Worm (Caenorhabditis elegans) whole organism, young adult: ENCODE data around the gene nucb-1.

Source experiments
- B0035.1 ChIP-seq: sonication (generic microtip); optimal IDR thresholded peaks from 2 replicates; lab custom pipeline; 2016; ENCODE audit warnings: missing genetic modification characterization, mild to moderate bottlenecking, missing compliant biosample characterization, missing genotype, missing genetic modification reagents
- B0261.1 ChIP-seq: sonication (generic microtip); optimal IDR thresholded peaks from 2 replicates; lab custom pipeline; 2016; ENCODE audit warnings: mild to moderate bottlenecking, missing genetic modification characterization, moderate library complexity, missing compliant biosample characterization
- C06A6.2 ChIP-seq: fragments of 200-800 bp; sonication (Bioruptor generic); conservative IDR thresholded peaks from 2 replicates; pipeline ENCODE4 v1.3.6; 2022; ENCODE audit warnings: missing genetic modification characterization, missing compliant biosample characterization
- C17E4.6 ChIP-seq: fragments of 200-800 bp; sonication (Bioruptor generic); IDR thresholded peaks from 2 replicates; pipeline ENCODE4 v1.3.6; 2022; ENCODE audit warnings: missing genetic modification reagents, missing genetic modification characterization, missing compliant biosample characterization
- F33H1.4 ChIP-seq: fragments of 200-800 bp; sonication (Bioruptor generic); IDR thresholded peaks from 2 replicates; pipeline ENCODE4 v1.3.6; 2022; ENCODE audit warnings: missing genetic modification reagents, missing genetic modification characterization, missing compliant biosample characterization
- F57A8.1 ChIP-seq: fragments of 200-800 bp; sonication (Bioruptor generic); optimal IDR thresholded peaks from 2 replicates; lab custom pipeline; 2018; ENCODE audit warnings: mild to moderate bottlenecking, missing genetic modification characterization, moderate library complexity, missing compliant biosample characterization
- K12H6.12 ChIP-seq: fragments of 200-800 bp; sonication (Bioruptor generic); optimal IDR thresholded peaks from 2 replicates; lab custom pipeline; 2018; ENCODE audit warnings: mild to moderate bottlenecking, missing genetic modification characterization, missing compliant biosample characterization
- T07F8.4 ChIP-seq: sonication (generic microtip); optimal IDR thresholded peaks from 2 replicates; lab custom pipeline; 2016; ENCODE audit warnings: mild to moderate bottlenecking, missing genetic modification characterization, moderate library complexity, missing compliant biosample characterization
- Y56A3A.18 ChIP-seq: fragments of 200-800 bp; sonication (Bioruptor generic); IDR thresholded peaks from 2 replicates; pipeline ENCODE4 v1.3.6; 2022; ENCODE audit warnings: missing genetic modification reagents, missing genetic modification characterization, missing compliant biosample characterization
- Y67H2A.10 ChIP-seq: fragments of 200-800 bp; sonication (Bioruptor generic); conservative IDR thresholded peaks from 2 replicates; pipeline ENCODE4 v1.3.6; 2022; ENCODE audit warnings: missing genetic modification reagents, missing genetic modification characterization, missing compliant biosample characterization
- Y79H2A.3 ChIP-seq: fragments of 200-800 bp; sonication (Bioruptor generic); conservative IDR thresholded peaks from 2 replicates; pipeline ENCODE4 v1.3.6; 2022; ENCODE audit warnings: missing genetic modification reagents, missing genetic modification characterization, missing compliant biosample characterization
- athp-1 ChIP-seq: sonication (generic microtip); optimal IDR thresholded peaks from 2 replicates; lab custom pipeline; 2017; ENCODE audit warnings: mild to moderate bottlenecking, missing genetic modification characterization, missing compliant biosample characterization
- attf-6 ChIP-seq: fragments of 200-800 bp; sonication (Bioruptor generic); IDR thresholded peaks from 2 replicates; pipeline ENCODE4 v1.3.6; 2022; ENCODE audit warnings: missing genetic modification reagents, missing genetic modification characterization, missing compliant biosample characterization
- bed-1 ChIP-seq: fragments of 200-800 bp; sonication (Bioruptor generic); IDR thresholded peaks from 2 replicates; pipeline ENCODE4 v1.3.6; 2022; ENCODE audit warnings: missing genetic modification reagents, missing genetic modification characterization, missing compliant biosample characterization
- cebp-2 ChIP-seq: fragments of 200-800 bp; sonication (Bioruptor generic); IDR thresholded peaks from 2 replicates; pipeline ENCODE4 v1.3.6; 2022; ENCODE audit warnings: missing genetic modification characterization, missing compliant biosample characterization
- ceh-100 ChIP-seq: fragments of 200-800 bp; sonication (Bioruptor generic); IDR thresholded peaks from 2 replicates; pipeline ENCODE4 v1.3.6; 2022; ENCODE audit warnings: missing genetic modification reagents, missing genetic modification characterization, missing compliant biosample characterization
- ceh-58 ChIP-seq: fragments of 200-800 bp; sonication (Bioruptor generic); IDR thresholded peaks from 2 replicates; pipeline ENCODE4 v1.3.6; 2022; ENCODE audit warnings: missing genetic modification characterization, missing compliant biosample characterization
- ceh-79 ChIP-seq: sonication (generic microtip); optimal IDR thresholded peaks from 2 replicates; lab custom pipeline; 2017; ENCODE audit warnings: mild to moderate bottlenecking, missing genetic modification characterization, missing compliant biosample characterization
- ceh-91 ChIP-seq: fragments of 200-800 bp; sonication (Bioruptor generic); IDR thresholded peaks from 2 replicates; pipeline ENCODE4 v1.3.6; 2022; ENCODE audit warnings: missing genetic modification reagents, missing genetic modification characterization, missing compliant biosample characterization
- dox-1 ChIP-seq: fragments of 200-800 bp; sonication (Bioruptor generic); IDR thresholded peaks from 2 replicates; pipeline ENCODE4 v1.3.6; 2022; ENCODE audit warnings: missing genetic modification reagents, missing genetic modification characterization, missing compliant biosample characterization
- dpff-1 ChIP-seq: sonication (generic microtip); optimal IDR thresholded peaks from 2 replicates; lab custom pipeline; 2017; ENCODE audit warnings: mild to moderate bottlenecking, missing genetic modification characterization, missing compliant biosample characterization
- ets-4 ChIP-seq: fragments of 200-800 bp; sonication (Bioruptor generic); optimal IDR thresholded peaks from 2 replicates; lab custom pipeline; 2018; ENCODE audit warnings: mild to moderate bottlenecking, missing genetic modification characterization, missing compliant biosample characterization
- fkh-3 ChIP-seq: sonication (generic microtip); optimal IDR thresholded peaks from 2 replicates; lab custom pipeline; 2016; ENCODE audit warnings: mild to moderate bottlenecking, missing genetic modification characterization, missing compliant biosample characterization
- hlh-12 ChIP-seq: sonication (generic microtip); optimal IDR thresholded peaks from 2 replicates; lab custom pipeline; 2016; ENCODE audit warnings: missing genetic modification characterization, missing compliant biosample characterization
- hlh-26 ChIP-seq: fragments of 200-800 bp; sonication (Bioruptor generic); conservative IDR thresholded peaks from 2 replicates; pipeline ENCODE4 v1.3.6; 2022; ENCODE audit warnings: missing genetic modification reagents, missing genetic modification characterization, missing compliant biosample characterization
- hrde-1 ChIP-seq: sonication (generic microtip); optimal IDR thresholded peaks from 2 replicates; lab custom pipeline; 2016; ENCODE audit warnings: missing genetic modification characterization, mild to moderate bottlenecking, missing compliant biosample characterization, moderate library complexity, missing genotype, missing genetic modification reagents, borderline replicate concordance
- hsf-1 ChIP-seq: fragments of 200-800 bp; sonication (Bioruptor generic); IDR thresholded peaks from 2 replicates; pipeline ENCODE4 v1.3.6; 2022; ENCODE audit warnings: missing genetic modification reagents, missing genetic modification characterization, missing compliant biosample characterization
- lin-26 ChIP-seq: fragments of 200-800 bp; sonication (Bioruptor generic); IDR thresholded peaks from 2 replicates; pipeline ENCODE4 v1.3.6; 2022; ENCODE audit warnings: missing genetic modification reagents, missing genetic modification characterization, missing compliant biosample characterization
- lin-40 ChIP-seq: sonication (generic microtip); optimal IDR thresholded peaks from 2 replicates; lab custom pipeline; 2016; ENCODE audit warnings: missing genetic modification characterization, mild to moderate bottlenecking, missing compliant biosample characterization, missing genotype, missing genetic modification reagents
- madf-3 ChIP-seq: fragments of 200-800 bp; sonication (Bioruptor generic); IDR thresholded peaks from 2 replicates; pipeline ENCODE4 v1.3.6; 2022; ENCODE audit warnings: missing genetic modification reagents, missing genetic modification characterization, missing compliant biosample characterization
- mcd-1 ChIP-seq: fragments of 200-800 bp; sonication (Bioruptor generic); IDR thresholded peaks from 2 replicates; pipeline ENCODE4 v1.3.6; 2022; ENCODE audit warnings: missing genetic modification reagents, missing genetic modification characterization, missing compliant biosample characterization
- mel-28 ChIP-seq: sonication (generic microtip); optimal IDR thresholded peaks from 2 replicates; lab custom pipeline; 2016; ENCODE audit warnings: borderline replicate concordance, mild to moderate bottlenecking, missing genetic modification characterization, missing compliant biosample characterization
- nfya-1 ChIP-seq: sonication (generic microtip); optimal IDR thresholded peaks from 2 replicates; lab custom pipeline; 2017; ENCODE audit warnings: antibody characterized with exemption, missing compliant biosample characterization, missing genetic modification characterization, borderline replicate concordance; ENCODE audit not compliant: insufficient read depth
- nfya-2 ChIP-seq: fragments of 200-800 bp; sonication (Bioruptor generic); IDR thresholded peaks from 2 replicates; pipeline ENCODE4 v1.3.6; 2022; ENCODE audit warnings: missing genetic modification reagents, missing genetic modification characterization, missing compliant biosample characterization
- nhr-27 ChIP-seq: fragments of 200-800 bp; sonication (Bioruptor generic); optimal IDR thresholded peaks from 2 replicates; lab custom pipeline; 2018; ENCODE audit warnings: mild to moderate bottlenecking, missing genetic modification characterization, moderate library complexity, missing compliant biosample characterization
- rpc-1 ChIP-seq, 2 experiments: fragments of 150-350 bp in 1 of 2; sonication (generic microtip) in 1 of 2; optimal IDR thresholded peaks; 2 replicates each; lab custom pipeline; 2014 to 2018; ENCODE audit warnings: missing biosample characterization in 1 of 2, missing genetic modification characterization in 1 of 2, missing genetic modification reagents in 1 of 2, missing genotype in 1 of 2
- snpc-1.3 ChIP-seq: sonication (generic microtip); optimal IDR thresholded peaks from 2 replicates; lab custom pipeline; 2017; ENCODE audit warnings: missing genetic modification characterization, mild to moderate bottlenecking, missing compliant biosample characterization, antibody characterized with exemption, moderate library complexity, missing genotype, missing genetic modification reagents; ENCODE audit not compliant: insufficient read depth
- snpc-3.4 ChIP-seq: sonication (generic microtip); optimal IDR thresholded peaks from 2 replicates; lab custom pipeline; 2017; ENCODE audit warnings: missing genetic modification characterization, mild to moderate bottlenecking, missing compliant biosample characterization, antibody characterized with exemption, moderate library complexity, missing genotype, missing genetic modification reagents
- somi-1 ChIP-seq: fragments of 200-800 bp; sonication (Bioruptor generic); optimal IDR thresholded peaks from 2 replicates; lab custom pipeline; 2018; ENCODE audit warnings: mild to moderate bottlenecking, missing genetic modification characterization, missing compliant biosample characterization
- tbp1 ChIP-seq: fragments of 200-800 bp; sonication (Bioruptor generic); optimal IDR thresholded peaks from 2 replicates; lab custom pipeline; 2018; ENCODE audit warnings: mild to moderate bottlenecking, missing genetic modification characterization, missing compliant biosample characterization
- unc-130 ChIP-seq: sonication (generic microtip); optimal IDR thresholded peaks from 2 replicates; lab custom pipeline; 2016; ENCODE audit warnings: missing genetic modification reagents, missing genetic modification characterization, missing compliant biosample characterization
- xnd-1 ChIP-seq: sonication (generic microtip); optimal IDR thresholded peaks from 2 replicates; lab custom pipeline; 2016; ENCODE audit warnings: missing genotype, missing genetic modification reagents, missing genetic modification characterization, missing compliant biosample characterization
- ztf-22 ChIP-seq: fragments of 200-800 bp; sonication (Bioruptor generic); optimal IDR thresholded peaks from 2 replicates; lab custom pipeline; 2018; ENCODE audit warnings: mild to moderate bottlenecking, missing genetic modification characterization, moderate library complexity, missing compliant biosample characterization
- ztf-25 ChIP-seq: fragments of 200-800 bp; sonication (Bioruptor generic); IDR thresholded peaks from 2 replicates; pipeline ENCODE4 v1.3.6; 2022; ENCODE audit warnings: missing genetic modification reagents, missing genetic modification characterization, missing compliant biosample characterization
- ztf-26 ChIP-seq: sonication (generic microtip); optimal IDR thresholded peaks from 2 replicates; lab custom pipeline; 2017; ENCODE audit warnings: missing genetic modification characterization, missing compliant biosample characterization
- ztf-6 ChIP-seq: fragments of 200-800 bp; sonication (Bioruptor generic); IDR thresholded peaks from 2 replicates; pipeline ENCODE4 v1.3.6; 2022; ENCODE audit warnings: missing genetic modification reagents, missing genetic modification characterization, missing compliant biosample characterization

nucb-1 gene

DNA sequence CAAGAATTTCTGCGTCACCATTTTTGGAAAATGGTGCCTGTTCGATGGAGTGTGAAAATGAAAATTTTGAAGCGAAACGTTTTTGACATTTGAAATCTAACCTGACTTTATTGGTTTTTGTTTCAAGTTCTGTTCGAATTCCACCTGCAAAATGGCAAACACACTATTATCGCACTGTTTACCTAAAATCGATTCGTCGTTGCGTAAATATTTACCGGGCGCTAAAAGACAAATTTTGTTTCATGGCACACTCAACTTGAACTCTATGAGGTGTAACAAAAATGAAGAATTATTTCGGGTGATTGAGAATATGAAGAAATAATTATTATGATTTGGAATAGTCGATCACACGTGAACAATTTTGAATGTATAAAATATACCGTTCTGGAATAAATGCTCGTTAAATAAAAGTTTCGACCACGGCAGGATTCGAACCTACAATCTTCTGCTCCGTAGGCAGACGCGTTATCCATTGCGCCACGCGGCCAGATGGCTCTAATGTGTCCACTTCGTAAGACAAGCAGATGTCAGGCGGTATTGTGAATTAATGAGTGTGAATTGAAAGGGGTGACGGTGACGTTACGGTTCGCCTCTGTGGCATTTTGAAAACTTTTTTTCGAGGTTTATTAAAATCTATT lies 49.2 kb upstream of the nucb-1 start (continued):
- TF ChIP-seq C17E4.6 (no peak), Y56A3A.18 (peak; percentile 82; the same call in 1 of the 2 replicates), ceh-100 (GFP tag; lab: Robert Waterston, UW) (no peak), C06A6.2 (GFP tag; lab: Robert Waterston, UW) (0 out of 2 replicates have a peak, but pooled peaks have one; percentile 10), hrde-1 (peak; percentile 87), fkh-3 (tag; lab: Kevin White, UChicago) (no peak), B0261.1 (peak; percentile 81), athp-1 (tag; lab: Kevin White, UChicago) (peak; percentile 11), ets-4 (GFP tag; lab: Kevin White, UChicago) (no peak), dox-1 (GFP tag; lab: Robert Waterston, UW) (peak; percentile 56), tbp1 (GFP tag; lab: Kevin White, UChicago) (peak; percentile 90), snpc-3.4 (tag; lab: Kevin White, UChicago) (no peak), B0035.1 (tag; lab: Kevin White, UChicago) (peak; percentile 16), ztf-25 (0 out of 2 replicates have a peak, but pooled peaks have one; percentile 61), xnd-1 (tag; lab: Kevin White, UChicago) (no peak), rpc-1 (optimal IDR thresholded peaks at IDR 0.05; lab: Kevin White, UChicago) (peak; percentile 87), rpc-1 (tag; optimal IDR thresholded peaks at IDR 0.05; lab: Kevin White, UChicago) (peak; percentile 98), F33H1.4 (GFP tag; lab: Robert Waterston, UW) (no peak), mcd-1 (GFP tag; lab: Robert Waterston, UW) (0 out of 2 replicates have a peak, but pooled peaks have one; percentile 3), T07F8.4 (no peak), bed-1 (GFP tag; lab: Robert Waterston, UW) (0 out of 2 replicates have a peak, but pooled peaks have one; percentile 33), unc-130 (GFP tag; lab: Kevin White, UChicago) (peak; percentile 25), hlh-12 (tag; lab: Kevin White, UChicago) (no peak), nfya-1 (no peak), F57A8.1 (no peak), attf-6 (GFP tag; lab: Robert Waterston, UW) (0 out of 2 replicates have a peak, but pooled peaks have one; percentile 36), dpff-1 (tag; lab: Kevin White, UChicago) (no peak), Y67H2A.10 (GFP tag; lab: Robert Waterston, UW) (no peak), somi-1 (GFP tag; lab: Kevin White, UChicago) (no peak), hsf-1 (GFP tag; lab: Robert Waterston, UW) (peak; percentile 56; the same call in 1 of the 2 replicates), ceh-58 (GFP tag; lab: Robert Waterston, UW) (no peak), cebp-2 (GFP tag; lab: Robert Waterston, UW) (0 out of 2 replicates have a peak, but pooled peaks have one; percentile 70), ceh-91 (0 out of 2 replicates have a peak, but pooled peaks have one; percentile 23), hlh-26 (no peak), ztf-6 (GFP tag; lab: Robert Waterston, UW) (no peak), ceh-79 (tag; lab: Kevin White, UChicago) (peak; percentile 1), nhr-27 (tag; lab: Kevin White, UChicago) (no peak), madf-3 (no peak), lin-26 (GFP tag; lab: Robert Waterston, UW) (peak; percentile 93), ztf-26 (tag; lab: Kevin White, UChicago) (no peak), K12H6.12 (tag; lab: Kevin White, UChicago) (peak; percentile 14), mel-28 (tag; lab: Kevin White, UChicago) (no peak), nfya-2 (GFP tag; lab: Robert Waterston, UW) (no peak), snpc-1.3 (tag; lab: Kevin White, UChicago) (peak; percentile 89), ztf-22 (GFP tag; lab: Kevin White, UChicago) (no peak), lin-40 (tag; lab: Kevin White, UChicago) (no peak), Y79H2A.3 (GFP tag; lab: Robert Waterston, UW) (no peak)
